Worm (Caenorhabditis elegans) whole organism, young adult: ENCODE measurements around the gene spp-30.
A peak's percentile ranks its signal among the peaks of the same experiment; 100 is the strongest.

ENCODE experiments used
- D2030.7 ChIP-seq: fragments of 200-800 bp; sonication (Bioruptor generic); IDR thresholded peaks from 2 replicates; pipeline ENCODE4 v1.3.6; 2022; ENCODE audit warnings: missing genetic modification reagents, missing genetic modification characterization, missing compliant biosample characterization
- F22D6.2 ChIP-seq: sonication (generic microtip); optimal IDR thresholded peaks from 2 replicates; lab custom pipeline; 2016; ENCODE audit warnings: mild to moderate bottlenecking, missing genetic modification characterization, missing compliant biosample characterization
- F39B2.1 ChIP-seq: fragments of 200-800 bp; sonication (Bioruptor generic); IDR thresholded peaks from 2 replicates; pipeline ENCODE4 v1.3.6; 2022; ENCODE audit warnings: missing genetic modification reagents, missing genetic modification characterization, missing compliant biosample characterization
- F49E8.2 ChIP-seq: sonication (generic microtip); optimal IDR thresholded peaks from 3 replicates; lab custom pipeline; 2017; ENCODE audit warnings: missing genetic modification characterization, mild to moderate bottlenecking, missing compliant biosample characterization, antibody characterized with exemption, moderate library complexity; ENCODE audit not compliant: insufficient read depth
- F52B5.7 ChIP-seq: sonication (generic microtip); optimal IDR thresholded peaks from 2 replicates; lab custom pipeline; 2016; ENCODE audit warnings: mild to moderate bottlenecking, missing genetic modification characterization, missing compliant biosample characterization
- F55B11.4 ChIP-seq: sonication (generic microtip); optimal IDR thresholded peaks from 2 replicates; lab custom pipeline; 2016; ENCODE audit warnings: missing compliant biosample characterization, missing genetic modification characterization, borderline replicate concordance; ENCODE audit not compliant: insufficient read depth
- F57C9.4 ChIP-seq: sonication (generic microtip); optimal IDR thresholded peaks from 2 replicates; lab custom pipeline; 2017; ENCODE audit warnings: mild to moderate bottlenecking, missing genetic modification characterization, missing compliant biosample characterization
- K12H6.12 ChIP-seq: fragments of 200-800 bp; sonication (Bioruptor generic); optimal IDR thresholded peaks from 2 replicates; lab custom pipeline; 2018; ENCODE audit warnings: mild to moderate bottlenecking, missing genetic modification characterization, missing compliant biosample characterization
- T07F8.4 ChIP-seq: sonication (generic microtip); optimal IDR thresholded peaks from 2 replicates; lab custom pipeline; 2016; ENCODE audit warnings: mild to moderate bottlenecking, missing genetic modification characterization, moderate library complexity, missing compliant biosample characterization
- ZK185.1 ChIP-seq: sonication (generic microtip); optimal IDR thresholded peaks from 2 replicates; lab custom pipeline; 2016; ENCODE audit warnings: mild to moderate bottlenecking, missing genetic modification characterization, missing compliant biosample characterization; ENCODE audit not compliant: poor library complexity, severe bottlenecking
- aptf-2 ChIP-seq: fragments of 200-800 bp; sonication (Bioruptor generic); conservative IDR thresholded peaks from 2 replicates; pipeline ENCODE4 v1.3.6; 2022; ENCODE audit warnings: missing genetic modification reagents, missing genetic modification characterization, missing compliant biosample characterization
- attf-3 ChIP-seq: fragments of 200-800 bp; sonication (Bioruptor generic); conservative IDR thresholded peaks from 2 replicates; pipeline ENCODE4 v1.3.6; 2022; ENCODE audit warnings: missing genetic modification reagents, missing genetic modification characterization, missing compliant biosample characterization
- attf-5 ChIP-seq: fragments of 200-800 bp; sonication (Bioruptor generic); optimal IDR thresholded peaks from 2 replicates; lab custom pipeline; 2018; ENCODE audit warnings: mild to moderate bottlenecking, missing genetic modification characterization, missing compliant biosample characterization
- cebp-2 ChIP-seq: fragments of 200-800 bp; sonication (Bioruptor generic); IDR thresholded peaks from 2 replicates; pipeline ENCODE4 v1.3.6; 2022; ENCODE audit warnings: missing genetic modification characterization, missing compliant biosample characterization
- ceh-27 ChIP-seq: fragments of 200-800 bp; sonication (Bioruptor generic); optimal IDR thresholded peaks from 2 replicates; lab custom pipeline; 2018; ENCODE audit warnings: mild to moderate bottlenecking, missing genetic modification characterization, moderate library complexity, missing compliant biosample characterization
- ceh-79 ChIP-seq: sonication (generic microtip); optimal IDR thresholded peaks from 2 replicates; lab custom pipeline; 2017; ENCODE audit warnings: mild to moderate bottlenecking, missing genetic modification characterization, missing compliant biosample characterization
- dox-1 ChIP-seq: fragments of 200-800 bp; sonication (Bioruptor generic); IDR thresholded peaks from 2 replicates; pipeline ENCODE4 v1.3.6; 2022; ENCODE audit warnings: missing genetic modification reagents, missing genetic modification characterization, missing compliant biosample characterization
- egl-18 ChIP-seq: fragments of 200-800 bp; sonication (Bioruptor generic); IDR thresholded peaks from 2 replicates; pipeline ENCODE4 v1.3.6; 2022; ENCODE audit warnings: missing genetic modification reagents, missing genetic modification characterization, missing compliant biosample characterization
- ekl-4 ChIP-seq: fragments of 200-800 bp; sonication (Bioruptor generic); IDR thresholded peaks from 2 replicates; pipeline ENCODE4 v1.3.6; 2022; ENCODE audit warnings: missing genetic modification reagents, missing genetic modification characterization, missing compliant biosample characterization
- gei-17 ChIP-seq: fragments of 200-800 bp; sonication (Bioruptor generic); optimal IDR thresholded peaks from 2 replicates; lab custom pipeline; 2018; ENCODE audit warnings: mild to moderate bottlenecking, missing genetic modification characterization, missing compliant biosample characterization
- hmg-1.2 ChIP-seq: fragments of 200-800 bp; sonication (Bioruptor generic); IDR thresholded peaks from 2 replicates; pipeline ENCODE4 v1.3.6; 2022; ENCODE audit warnings: missing genetic modification reagents, missing genetic modification characterization, missing compliant biosample characterization
- lin-26 ChIP-seq: fragments of 200-800 bp; sonication (Bioruptor generic); IDR thresholded peaks from 2 replicates; pipeline ENCODE4 v1.3.6; 2022; ENCODE audit warnings: missing genetic modification reagents, missing genetic modification characterization, missing compliant biosample characterization
- lin-35 ChIP-seq, 3 experiments: fragments of 150-350 bp in 2 of 3; sonication (generic microtip) in 1 of 3; optimal IDR thresholded peaks; 2 replicates each; lab custom pipeline; 2014 to 2018; ENCODE audit warnings: missing biosample characterization in 3 of 3, missing genetic modification characterization in 3 of 3, missing genetic modification reagents in 3 of 3
- lin-40 ChIP-seq: sonication (generic microtip); optimal IDR thresholded peaks from 2 replicates; lab custom pipeline; 2016; ENCODE audit warnings: missing genetic modification characterization, mild to moderate bottlenecking, missing compliant biosample characterization, missing genotype, missing genetic modification reagents
- lsl-1 ChIP-seq: fragments of 200-800 bp; sonication (Bioruptor generic); optimal IDR thresholded peaks from 2 replicates; lab custom pipeline; 2018; ENCODE audit warnings: mild to moderate bottlenecking, missing genetic modification characterization, moderate library complexity, missing compliant biosample characterization
- madf-3 ChIP-seq: fragments of 200-800 bp; sonication (Bioruptor generic); IDR thresholded peaks from 2 replicates; pipeline ENCODE4 v1.3.6; 2022; ENCODE audit warnings: missing genetic modification reagents, missing genetic modification characterization, missing compliant biosample characterization
- madf-8 ChIP-seq: fragments of 200-800 bp; sonication (Bioruptor generic); conservative IDR thresholded peaks from 2 replicates; pipeline ENCODE4 v1.3.6; 2022; ENCODE audit warnings: missing genetic modification reagents, missing genetic modification characterization, missing compliant biosample characterization
- mes-4 ChIP-seq: sonication (generic microtip); optimal IDR thresholded peaks from 2 replicates; lab custom pipeline; 2016; ENCODE audit warnings: missing genotype, missing genetic modification characterization, missing compliant biosample characterization
- nhr-80 ChIP-seq: sonication (generic microtip); optimal IDR thresholded peaks from 2 replicates; lab custom pipeline; 2016; ENCODE audit warnings: missing genetic modification characterization, missing compliant biosample characterization
- nhr-90 ChIP-seq: sonication (generic microtip); optimal IDR thresholded peaks from 2 replicates; lab custom pipeline; 2016; ENCODE audit warnings: missing genotype, mild to moderate bottlenecking, missing genetic modification characterization, missing compliant biosample characterization
- repo-1 ChIP-seq: sonication (generic microtip); optimal IDR thresholded peaks from 2 replicates; lab custom pipeline; 2017; ENCODE audit warnings: mild to moderate bottlenecking, missing genetic modification characterization, missing compliant biosample characterization
- snpc-4 ChIP-seq, 5 experiments: fragments of 150-350 bp in 1 of 5; sonication (generic microtip) in 4 of 5; optimal IDR thresholded peaks; 2 replicates each; lab custom pipeline; 2014 to 2018; ENCODE audit warnings: missing genetic modification characterization in 5 of 5, missing biosample characterization in 3 of 5, antibody characterized with exemption in 2 of 5, mild to moderate bottlenecking in 2 of 5, missing compliant biosample characterization in 2 of 5, missing genotype in 2 of 5, moderate library complexity in 2 of 5, missing genetic modification reagents in 1 of 5
- sptf-2 ChIP-seq: fragments of 200-800 bp; sonication (Bioruptor generic); optimal IDR thresholded peaks from 2 replicates; lab custom pipeline; 2018; ENCODE audit warnings: mild to moderate bottlenecking, missing genetic modification characterization, missing compliant biosample characterization
- tlf-1 ChIP-seq: fragments of 200-800 bp; sonication (Bioruptor generic); optimal IDR thresholded peaks from 2 replicates; lab custom pipeline; 2018; ENCODE audit warnings: mild to moderate bottlenecking, missing genetic modification characterization, missing compliant biosample characterization
- unc-130 ChIP-seq: sonication (generic microtip); optimal IDR thresholded peaks from 2 replicates; lab custom pipeline; 2016; ENCODE audit warnings: missing genetic modification reagents, missing genetic modification characterization, missing compliant biosample characterization
- unc-62 ChIP-seq: fragments of 150-350 bp; optimal IDR thresholded peaks from 2 replicates; lab custom pipeline; 2014; ENCODE audit warnings: missing biosample characterization, missing genetic modification reagents, missing genetic modification characterization
- zim-3 ChIP-seq: sonication (generic microtip); optimal IDR thresholded peaks from 2 replicates; lab custom pipeline; 2017; ENCODE audit warnings: mild to moderate bottlenecking, missing genetic modification characterization, moderate library complexity, missing compliant biosample characterization
- ztf-25 ChIP-seq: fragments of 200-800 bp; sonication (Bioruptor generic); IDR thresholded peaks from 2 replicates; pipeline ENCODE4 v1.3.6; 2022; ENCODE audit warnings: missing genetic modification reagents, missing genetic modification characterization, missing compliant biosample characterization
- ztf-6 ChIP-seq: fragments of 200-800 bp; sonication (Bioruptor generic); IDR thresholded peaks from 2 replicates; pipeline ENCODE4 v1.3.6; 2022; ENCODE audit warnings: missing genetic modification reagents, missing genetic modification characterization, missing compliant biosample characterization

The spp-30 gene

DNA sequence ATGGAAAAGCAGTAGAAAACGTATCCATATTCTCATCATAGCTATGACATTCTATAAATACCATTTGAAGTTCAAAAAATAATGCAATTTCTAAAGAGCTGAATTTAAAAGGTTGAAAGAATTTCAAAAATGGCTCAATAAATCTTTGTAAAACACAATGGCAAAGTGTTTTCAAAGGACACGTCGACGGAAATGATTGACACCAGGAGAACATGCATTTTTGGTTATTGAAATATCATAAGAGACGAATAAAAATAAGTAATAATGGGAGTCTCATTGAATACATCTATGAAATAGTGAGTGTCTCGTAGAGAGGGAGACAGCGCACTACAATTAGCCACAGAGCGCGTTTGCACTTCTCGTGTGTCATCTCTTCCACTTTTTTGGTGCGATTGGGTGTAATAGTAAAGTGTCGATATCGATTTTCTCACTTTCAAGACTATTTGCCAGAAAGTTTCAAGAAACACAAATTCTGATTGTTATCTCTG lies 28.1 kb upstream of the spp-30 start, which contains the start of gene T04F8.2 (continued):
- no peak for TF ChIP-seq nhr-90 (tag; lab: Kevin White, UChicago)
- no peak for TF ChIP-seq madf-8 (GFP tag; lab: Robert Waterston, UW)
- TF ChIP-seq F55B11.4 (tag; lab: Kevin White, UChicago) = no peak
- no peak for TF ChIP-seq F49E8.2 (tag; lab: Kevin White, UChicago)
- TF ChIP-seq ZK185.1 (tag; lab: Kevin White, UChicago) = peak; percentile 64
- no peak for TF ChIP-seq ztf-25 (GFP tag; lab: Robert Waterston, UW)
- TF ChIP-seq mes-4 (tag; lab: Kevin White, UChicago) = no peak
- peak; percentile 67 for TF ChIP-seq lin-40 (tag; lab: Kevin White, UChicago)
- peak; percentile 91 for TF ChIP-seq nhr-80 (tag; lab: Kevin White, UChicago)
- TF ChIP-seq F39B2.1 = no peak
- no peak for TF ChIP-seq lin-35 (GFP tag; optimal IDR thresholded peaks at IDR 0.05; lab: Kevin White, UChicago)
- no peak for TF ChIP-seq T07F8.4
- TF ChIP-seq gei-17 (GFP tag; lab: Kevin White, UChicago) = no peak
- no peak for TF ChIP-seq ztf-6 (GFP tag; lab: Robert Waterston, UW)
- no peak for TF ChIP-seq F57C9.4 (tag; lab: Kevin White, UChicago)
- no peak for TF ChIP-seq ekl-4 (GFP tag; lab: Robert Waterston, UW)
- TF ChIP-seq cebp-2 (GFP tag; lab: Robert Waterston, UW) = no peak
- no peak for TF ChIP-seq sptf-2 (GFP tag; lab: Kevin White, UChicago)
- TF ChIP-seq ceh-27 (GFP tag; lab: Kevin White, UChicago) = peak; percentile 39
- TF ChIP-seq unc-62 (GFP tag; lab: Kevin White, UChicago) = no peak
- TF ChIP-seq snpc-4 (GFP tag; optimal IDR thresholded peaks at IDR 0.05; lab: Kevin White, UChicago) = no peak
- TF ChIP-seq snpc-4 (tag; optimal IDR thresholded peaks at IDR 0.05; lab: Kevin White, UChicago) = peak in 1 of 4 experiments; percentile 32
- TF ChIP-seq hmg-1.2 (GFP tag; lab: Robert Waterston, UW) = peak; percentile 40; the same call in 1 of the 2 replicates
- no peak for TF ChIP-seq unc-130 (GFP tag; lab: Kevin White, UChicago)
- peak; percentile 37; the same call in 1 of the 2 replicates for TF ChIP-seq lin-26 (GFP tag; lab: Robert Waterston, UW)
- no peak for TF ChIP-seq attf-3 (GFP tag; lab: Robert Waterston, UW)
- TF ChIP-seq zim-3 (tag; lab: Kevin White, UChicago) = no peak
- TF ChIP-seq aptf-2 (GFP tag; lab: Robert Waterston, UW) = no peak
- TF ChIP-seq F22D6.2 = no peak
- no peak for TF ChIP-seq F52B5.7
- no peak for TF ChIP-seq D2030.7 (GFP tag; lab: Robert Waterston, UW)
- TF ChIP-seq attf-5 (GFP tag; lab: Kevin White, UChicago) = peak; percentile 52
- TF ChIP-seq ceh-79 (tag; lab: Kevin White, UChicago) = no peak
- TF ChIP-seq madf-3 = no peak
- no peak for TF ChIP-seq tlf-1 (GFP tag; lab: Kevin White, UChicago)
- peak; percentile 52; the same call in 1 of the 2 replicates for TF ChIP-seq dox-1 (GFP tag; lab: Robert Waterston, UW)
- TF ChIP-seq lsl-1 (GFP tag; lab: Kevin White, UChicago) = no peak
- TF ChIP-seq repo-1 (tag; lab: Kevin White, UChicago) = no peak
- TF ChIP-seq egl-18 (GFP tag; lab: Robert Waterston, UW) = no peak
- no peak for TF ChIP-seq K12H6.12 (tag; lab: Kevin White, UChicago)
